Worm (Caenorhabditis elegans) whole organism, late embryonic: ENCODE data around the gene tbb-4.

ENCODE experiments used
- C08G9.2 ChIP-seq: sonication (generic microtip); optimal IDR thresholded peaks from 2 replicates; lab custom pipeline; 2016; ENCODE audit warnings: mild to moderate bottlenecking, missing genetic modification characterization, moderate library complexity, missing compliant biosample characterization
- F13H6.1 ChIP-seq: sonication (generic microtip); optimal IDR thresholded peaks from 2 replicates; lab custom pipeline; 2016; ENCODE audit warnings: missing genetic modification characterization, missing compliant biosample characterization
- K02D7.2 ChIP-seq: sonication (generic microtip); optimal IDR thresholded peaks from 2 replicates; lab custom pipeline; 2017; ENCODE audit warnings: mild to moderate bottlenecking, missing genetic modification characterization, missing compliant biosample characterization
- K09A11.1 ChIP-seq: sonication (generic microtip); optimal IDR thresholded peaks from 2 replicates; lab custom pipeline; 2017; ENCODE audit warnings: antibody characterized with exemption, mild to moderate bottlenecking, missing genetic modification characterization, missing compliant biosample characterization; ENCODE audit not compliant: insufficient read depth
- Y22D7AL.16 ChIP-seq: sonication (generic microtip); optimal IDR thresholded peaks from 2 replicates; lab custom pipeline; 2016; ENCODE audit warnings: missing genetic modification characterization, missing compliant biosample characterization
- ama-1 ChIP-seq: fragments of 150-350 bp; optimal IDR thresholded peaks from 2 replicates; lab custom pipeline; 2014
- ceh-14 ChIP-seq: sonication (generic microtip); optimal IDR thresholded peaks from 2 replicates; lab custom pipeline; 2016; ENCODE audit warnings: missing genotype, missing genetic modification characterization, missing compliant biosample characterization
- ceh-19 ChIP-seq: fragments of 200-800 bp; sonication (Bioruptor generic); optimal IDR thresholded peaks from 2 replicates; lab custom pipeline; 2018; ENCODE audit warnings: mild to moderate bottlenecking, missing genetic modification characterization, missing compliant biosample characterization
- ceh-22 ChIP-seq: sonication (generic microtip); optimal IDR thresholded peaks from 2 replicates; lab custom pipeline; 2017; ENCODE audit warnings: missing biosample characterization, missing genetic modification characterization
- ceh-9 ChIP-seq: sonication (generic microtip); optimal IDR thresholded peaks from 2 replicates; lab custom pipeline; 2016; ENCODE audit warnings: mild to moderate bottlenecking, missing genetic modification characterization, inconsistent platforms, missing compliant biosample characterization
- dmd-4 ChIP-seq: sonication (generic microtip); optimal IDR thresholded peaks from 2 replicates; lab custom pipeline; 2016; ENCODE audit warnings: borderline replicate concordance, missing genetic modification characterization, missing compliant biosample characterization
- dve-1 ChIP-seq: sonication (generic microtip); optimal IDR thresholded peaks from 2 replicates; lab custom pipeline; 2017; ENCODE audit warnings: antibody characterized with exemption, mild to moderate bottlenecking, missing genetic modification characterization, missing compliant biosample characterization
- elt-2 ChIP-seq: sonication (generic microtip); optimal IDR thresholded peaks from 2 replicates; lab custom pipeline; 2016; ENCODE audit warnings: missing genetic modification reagents, missing genetic modification characterization, missing compliant biosample characterization
- eyg-1 ChIP-seq: sonication (generic microtip); optimal IDR thresholded peaks from 2 replicates; lab custom pipeline; 2016; ENCODE audit warnings: missing genotype, missing genetic modification characterization, missing compliant biosample characterization
- fkh-10 ChIP-seq: fragments of 150-350 bp; optimal IDR thresholded peaks from 2 replicates; lab custom pipeline; 2014; ENCODE audit warnings: missing biosample characterization, missing genetic modification reagents, missing genetic modification characterization
- fkh-6 ChIP-seq: sonication (generic microtip); optimal IDR thresholded peaks from 2 replicates; lab custom pipeline; 2016; ENCODE audit warnings: missing genetic modification characterization, missing compliant biosample characterization
- gmeb-2 ChIP-seq: sonication (generic microtip); optimal IDR thresholded peaks from 2 replicates; lab custom pipeline; 2016; ENCODE audit warnings: missing genetic modification characterization, inconsistent platforms, missing compliant biosample characterization
- hlh-15 ChIP-seq: sonication (generic microtip); optimal IDR thresholded peaks from 2 replicates; lab custom pipeline; 2016; ENCODE audit warnings: missing genetic modification characterization, missing compliant biosample characterization
- hlh-30 ChIP-seq: sonication (generic microtip); optimal IDR thresholded peaks from 2 replicates; lab custom pipeline; 2017; ENCODE audit warnings: antibody characterized with exemption, missing genetic modification characterization, missing compliant biosample characterization; ENCODE audit not compliant: insufficient read depth
- hlh-8 ChIP-seq: sonication (generic microtip); optimal IDR thresholded peaks from 2 replicates; lab custom pipeline; 2016; ENCODE audit warnings: missing genotype, missing genetic modification characterization, missing compliant biosample characterization
- mec-3 ChIP-seq: sonication (generic microtip); optimal IDR thresholded peaks from 2 replicates; lab custom pipeline; 2016; ENCODE audit warnings: borderline replicate concordance, missing genetic modification characterization, missing compliant biosample characterization
- nfya-1 ChIP-seq: sonication (generic microtip); optimal IDR thresholded peaks from 2 replicates; lab custom pipeline; 2017; ENCODE audit warnings: missing genetic modification characterization, mild to moderate bottlenecking, missing compliant biosample characterization, antibody characterized with exemption, moderate library complexity
- nhr-11 ChIP-seq: fragments of 150-350 bp; optimal IDR thresholded peaks from 2 replicates; lab custom pipeline; 2014; ENCODE audit warnings: missing biosample characterization, missing genetic modification characterization
- nhr-232 ChIP-seq: sonication (generic microtip); optimal IDR thresholded peaks from 2 replicates; lab custom pipeline; 2016; ENCODE audit warnings: missing genetic modification characterization, missing compliant biosample characterization
- odd-2 ChIP-seq: sonication (generic microtip); optimal IDR thresholded peaks from 2 replicates; lab custom pipeline; 2017; ENCODE audit warnings: antibody characterized with exemption, mild to moderate bottlenecking, missing genetic modification characterization, missing compliant biosample characterization
- pat-9 ChIP-seq: fragments of 200-800 bp; sonication (Bioruptor generic); optimal IDR thresholded peaks from 2 replicates; lab custom pipeline; 2018; ENCODE audit warnings: mild to moderate bottlenecking, missing genetic modification characterization, moderate library complexity, missing compliant biosample characterization
- pha-2 ChIP-seq: sonication (generic microtip); optimal IDR thresholded peaks from 2 replicates; lab custom pipeline; 2017; ENCODE audit warnings: mild to moderate bottlenecking, missing genetic modification characterization, missing compliant biosample characterization
- pros-1 ChIP-seq: fragments of 150-350 bp; optimal IDR thresholded peaks from 2 replicates; lab custom pipeline; 2014; ENCODE audit warnings: missing biosample characterization, missing genetic modification reagents, missing genetic modification characterization
- sdc-2 ChIP-seq: sonication (generic microtip); optimal IDR thresholded peaks from 2 replicates; lab custom pipeline; 2016; ENCODE audit warnings: missing genotype, missing genetic modification characterization, missing compliant biosample characterization
- sox-2 ChIP-seq: fragments of 200-800 bp; sonication (Bioruptor generic); IDR thresholded peaks from 2 replicates; pipeline ENCODE4 v1.3.6; 2022; ENCODE audit warnings: missing genetic modification reagents, missing genetic modification characterization, missing compliant biosample characterization
- tbx-2 ChIP-seq: sonication (generic microtip); optimal IDR thresholded peaks from 2 replicates; lab custom pipeline; 2016; ENCODE audit warnings: missing genetic modification characterization, missing compliant biosample characterization
- tbx-7 ChIP-seq: sonication (generic microtip); optimal IDR thresholded peaks from 2 replicates; lab custom pipeline; 2016; ENCODE audit warnings: missing genotype, missing genetic modification characterization, missing compliant biosample characterization
- unc-3 ChIP-seq, 2 experiments: fragments of 200-800 bp in 1 of 2; sonication (Bioruptor generic) in 1 of 2; sonication (generic microtip) in 1 of 2; conservative IDR thresholded peaks in 1 of 2; optimal IDR thresholded peaks in 1 of 2; 2 replicates each; pipeline versions ENCODE4 v1.3.6 to Lab custom; 2016 to 2022; ENCODE audit warnings: missing compliant biosample characterization in 2 of 2, missing genetic modification characterization in 2 of 2, missing genetic modification reagents in 1 of 2
- unc-86 ChIP-seq: sonication (generic microtip); optimal IDR thresholded peaks from 2 replicates; lab custom pipeline; 2016; ENCODE audit warnings: missing genetic modification characterization, missing compliant biosample characterization
- zip-5 ChIP-seq: sonication (generic microtip); optimal IDR thresholded peaks from 2 replicates; lab custom pipeline; 2016; ENCODE audit warnings: missing genetic modification characterization, missing compliant biosample characterization

tbb-4 gene

ce11 chrX:9441512-9441911 is 4.8 kb upstream of the tbb-4 start, which contains the start of gene memb-1 (continued):
- TF ChIP-seq K02D7.2 (tag; lab: Kevin White, UChicago) (no peak), gmeb-2 (tag; lab: Kevin White, UChicago) (no peak), pat-9 (tag; lab: Kevin White, UChicago) (no peak), mec-3 (tag; lab: Kevin White, UChicago) (no peak)

ce11 chrX:9431002-9431482 is 5.7 kb downstream of the tbb-4 start, which contains the start of gene B0272.3:
Gene B0272.3, plus strand, starts transcription at chrX:9431432.
- no peak for TF ChIP-seq K09A11.1
- TF ChIP-seq Y22D7AL.16 (tag; lab: Kevin White, UChicago), result no peak
- peak; percentile 37 for TF ChIP-seq elt-2

- no peak for TF ChIP-seq unc-3 (GFP tag; conservative IDR thresholded peaks at IDR 0.05; lab: Robert Waterston, UW)
- no peak for TF ChIP-seq unc-3 (tag; optimal IDR thresholded peaks at IDR 0.05; lab: Kevin White, UChicago)
- no peak for TF ChIP-seq eyg-1 (tag; lab: Kevin White, UChicago)
- TF ChIP-seq pros-1 (tag; lab: Kevin White, UChicago), result no peak
- peak; percentile 67 for TF ChIP-seq elt-2
- no peak for TF ChIP-seq tbx-7 (tag; lab: Kevin White, UChicago)
- no peak for TF ChIP-seq fkh-6 (tag; lab: Kevin White, UChicago)
Observed at ce11 chrX:9428059-9428458, 8.6 kb downstream of the tbb-4 start, which contains the start of gene B0272.4. Gene B0272.4, plus strand, starts transcription at chrX:9428431.

ce11 chrX:9417948-9418347 is 18.7 kb downstream of the tbb-4 start:
- TF ChIP-seq dmd-4 (no peak), ceh-19 (GFP tag; lab: Kevin White, UChicago) (no peak), pha-2 (tag; lab: Kevin White, UChicago) (no peak), hlh-30 (tag; lab: Kevin White, UChicago) (no peak), ama-1 (lab: Kevin White, UChicago) (no peak), sox-2 (GFP tag; lab: Robert Waterston, UW) (no peak), hlh-15 (tag; lab: Kevin White, UChicago) (no peak), hlh-8 (tag; lab: Kevin White, UChicago) (no peak), sdc-2 (no peak), fkh-10 (GFP tag; lab: Kevin White, UChicago) (no peak), nfya-1 (tag; lab: Kevin White, UChicago) (no peak), zip-5 (tag; lab: Kevin White, UChicago) (no peak), K02D7.2 (tag; lab: Kevin White, UChicago) (no peak), nhr-232 (tag; lab: Kevin White, UChicago) (no peak)
- TF ChIP-seq, all 69 proteins: peak for 0

- TF ChIP-seq ceh-19 (GFP tag; lab: Kevin White, UChicago) (no peak), ceh-9 (tag; lab: Kevin White, UChicago) (no peak), ceh-22 (no peak), odd-2 (tag; lab: Kevin White, UChicago) (no peak), F13H6.1 (tag; lab: Kevin White, UChicago) (no peak), dve-1 (tag; lab: Kevin White, UChicago) (no peak), tbx-2 (tag; lab: Kevin White, UChicago) (no peak), ceh-14 (tag; lab: Kevin White, UChicago) (no peak), unc-86 (tag; lab: Kevin White, UChicago) (no peak), nhr-11 (tag; lab: Kevin White, UChicago) (no peak), sox-2 (GFP tag; lab: Robert Waterston, UW) (no peak), C08G9.2 (tag; lab: Kevin White, UChicago) (no peak)
- TF ChIP-seq, all 69 proteins: peak for 0
Observed at ce11 chrX:9417326-9417725, 19.4 kb downstream of the tbb-4 start.
